Worm (Caenorhabditis elegans) whole organism, mixed stage, embryonic: ENCODE data around the gene pygo-1.

Source experiments
- M03D4.4 ChIP-seq: sonication (generic microtip); optimal IDR thresholded peaks from 2 replicates; lab custom pipeline; 2017; ENCODE audit warnings: mild to moderate bottlenecking, missing genetic modification characterization, missing compliant biosample characterization
- blmp-1 ChIP-seq: fragments of 150-350 bp; optimal IDR thresholded peaks from 2 replicates; lab custom pipeline; 2014; ENCODE audit warnings: missing biosample characterization, missing genetic modification characterization
- ceh-39 ChIP-seq: fragments of 150-350 bp; optimal IDR thresholded peaks from 2 replicates; lab custom pipeline; 2014; ENCODE audit warnings: missing biosample characterization, missing genetic modification characterization
- ces-1 ChIP-seq: fragments of 150-350 bp; optimal IDR thresholded peaks from 2 replicates; lab custom pipeline; 2014; ENCODE audit warnings: missing biosample characterization, missing genetic modification reagents, missing genetic modification characterization
- elt-3 ChIP-seq: fragments of 150-350 bp; optimal IDR thresholded peaks from 2 replicates; lab custom pipeline; 2014; ENCODE audit warnings: missing biosample characterization, missing genetic modification characterization
- hlh-1 ChIP-seq: fragments of 150-350 bp; optimal IDR thresholded peaks from 2 replicates; lab custom pipeline; 2014; ENCODE audit warnings: missing biosample characterization, missing genetic modification reagents, missing genetic modification characterization
- lsy-2 ChIP-seq: fragments of 150-350 bp; optimal IDR thresholded peaks from 2 replicates; lab custom pipeline; 2014; ENCODE audit warnings: missing biosample characterization, missing genetic modification characterization
- mep-1 ChIP-seq: fragments of 150-350 bp; optimal IDR thresholded peaks from 2 replicates; lab custom pipeline; 2017; ENCODE audit warnings: missing biosample characterization, missing genetic modification reagents, missing genetic modification characterization, inconsistent platforms
- nhr-237 ChIP-seq: fragments of 150-350 bp; optimal IDR thresholded peaks from 2 replicates; lab custom pipeline; 2014; ENCODE audit warnings: missing biosample characterization, missing genetic modification characterization
- nhr-28 ChIP-seq: fragments of 150-350 bp; optimal IDR thresholded peaks from 2 replicates; lab custom pipeline; 2014; ENCODE audit warnings: missing biosample characterization, missing genetic modification characterization
- nhr-76 ChIP-seq: sonication (generic microtip); optimal IDR thresholded peaks from 2 replicates; lab custom pipeline; 2017; ENCODE audit warnings: missing biosample characterization, missing genetic modification characterization
- pha-4 ChIP-seq: fragments of 150-350 bp; optimal IDR thresholded peaks from 2 replicates; lab custom pipeline; 2018; ENCODE audit warnings: missing biosample characterization, missing genetic modification reagents, missing genetic modification characterization
- sem-2 ChIP-seq: fragments of 200-800 bp; sonication (Bioruptor generic); optimal IDR thresholded peaks from 2 replicates; lab custom pipeline; 2018; ENCODE audit warnings: mild to moderate bottlenecking, missing genetic modification characterization, missing compliant biosample characterization
- snpc-4 ChIP-seq: fragments of 150-350 bp; optimal IDR thresholded peaks from 2 replicates; lab custom pipeline; 2014; ENCODE audit warnings: missing biosample characterization, missing genetic modification characterization
- unc-120 ChIP-seq: sonication (generic microtip); optimal IDR thresholded peaks from 2 replicates; lab custom pipeline; 2017; ENCODE audit warnings: missing genetic modification characterization, missing compliant biosample characterization; ENCODE audit not compliant: poor library complexity, severe bottlenecking
- unc-62 ChIP-seq: fragments of 150-350 bp; optimal IDR thresholded peaks from 2 replicates; lab custom pipeline; 2014; ENCODE audit warnings: missing biosample characterization, missing genetic modification reagents, missing genetic modification characterization
- zip-8 ChIP-seq: fragments of 150-350 bp; optimal IDR thresholded peaks from 2 replicates; lab custom pipeline; 2014; ENCODE audit warnings: missing biosample characterization, missing genetic modification characterization

The pygo-1 gene

DNA sequence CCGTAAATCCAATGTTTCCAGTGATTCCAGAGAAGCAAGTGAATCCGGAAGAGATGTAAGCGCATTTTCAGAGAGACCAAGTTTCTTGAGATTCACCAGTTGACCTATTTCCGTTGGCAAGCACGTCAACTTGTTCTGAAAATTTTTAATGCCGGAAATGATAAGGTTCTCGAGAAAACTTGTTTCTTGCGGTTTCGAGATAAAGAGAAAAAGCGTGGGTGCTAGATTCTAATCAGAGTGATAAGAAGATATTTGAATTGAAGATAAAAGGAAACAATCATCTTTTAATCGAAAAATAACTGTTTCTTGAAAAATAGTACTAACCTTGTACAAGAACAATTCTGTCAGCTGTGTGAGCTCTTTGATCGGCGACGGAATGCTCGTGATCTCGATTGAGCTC lies 48.7 kb downstream of the pygo-1 start:
- no peak for TF ChIP-seq unc-62 (GFP tag; lab: Kevin White, UChicago)
- TF ChIP-seq nhr-76, result no peak
- TF ChIP-seq, all 35 proteins: peak for 0

DNA sequence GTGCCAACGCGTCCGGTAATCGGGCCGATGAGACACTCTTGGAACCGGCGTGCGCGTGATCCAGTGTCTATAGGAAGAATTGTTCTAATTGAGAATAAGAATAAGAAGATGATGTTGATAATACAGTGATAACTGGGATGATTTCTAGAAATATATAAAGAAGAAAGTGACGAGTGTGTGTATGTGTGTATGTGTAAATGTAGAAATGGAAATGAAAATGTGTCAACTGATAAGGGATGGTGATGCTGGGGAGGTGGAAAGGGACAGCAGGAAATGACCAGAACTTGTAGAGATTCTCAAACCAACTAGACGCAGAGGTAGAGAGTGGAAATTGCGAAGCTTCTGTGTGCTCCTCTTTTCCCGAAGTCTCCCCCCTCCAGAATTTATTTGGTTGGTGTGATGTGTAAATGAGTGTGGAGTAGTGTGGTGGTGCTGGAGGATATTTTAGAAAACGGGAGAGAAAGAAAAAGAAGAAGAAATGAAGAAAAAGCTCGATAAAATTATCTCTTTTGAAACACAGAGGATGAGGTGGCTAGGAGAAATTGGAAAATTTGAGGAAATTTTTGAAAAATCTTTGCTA lies 50.8 kb downstream of the pygo-1 start:
- peak; percentile 63 for TF ChIP-seq ces-1 (GFP tag; lab: Kevin White, UChicago)
- no peak for TF ChIP-seq sem-2 (GFP tag; lab: Kevin White, UChicago)
- peak; percentile 82 for TF ChIP-seq unc-120
- peak; percentile 68 for TF ChIP-seq hlh-1
- TF ChIP-seq lsy-2 (tag; lab: Kevin White, UChicago), result peak; percentile 2
- TF ChIP-seq elt-3 (tag; lab: Kevin White, UChicago), result peak; percentile 15

DNA sequence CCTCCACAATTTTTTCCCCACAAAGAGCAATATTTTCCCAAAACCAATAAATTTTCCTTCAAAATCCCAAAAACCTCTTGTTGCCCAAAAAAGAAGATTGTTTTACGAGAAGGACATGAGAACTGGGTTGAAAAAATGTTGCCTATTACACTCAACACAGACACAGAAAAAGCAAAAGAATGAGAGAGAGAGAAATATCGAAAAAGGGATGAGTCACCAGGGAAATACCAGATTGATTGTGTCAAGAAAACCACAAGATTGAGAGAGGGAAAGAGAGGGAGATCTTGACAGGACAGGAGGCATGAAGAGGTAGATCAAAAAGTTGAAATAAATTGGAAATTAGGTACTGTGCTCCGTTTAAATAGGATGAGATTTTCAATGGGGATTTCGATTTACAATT lies 51.7 kb downstream of the pygo-1 start:
- TF ChIP-seq pha-4 (no peak), blmp-1 (no peak), unc-62 (GFP tag; lab: Kevin White, UChicago) (no peak), lsy-2 (tag; lab: Kevin White, UChicago) (no peak), M03D4.4 (no peak), snpc-4 (no peak), nhr-237 (tag; lab: Kevin White, UChicago) (no peak), sem-2 (GFP tag; lab: Kevin White, UChicago) (no peak), mep-1 (tag; lab: Kevin White, UChicago) (no peak), zip-8 (no peak), ceh-39 (tag; lab: Kevin White, UChicago) (no peak), nhr-28 (no peak)
